Worm (Caenorhabditis elegans) whole organism, late embryonic: ENCODE results near the gene K07F5.8.

Experiments
- ama-1 ChIP-seq: fragments of 150-350 bp; optimal IDR thresholded peaks from 2 replicates; lab custom pipeline; 2014
- ceh-9 ChIP-seq: sonication (generic microtip); optimal IDR thresholded peaks from 2 replicates; lab custom pipeline; 2016; ENCODE audit warnings: mild to moderate bottlenecking, missing genetic modification characterization, inconsistent platforms, missing compliant biosample characterization
- dmd-4 ChIP-seq: sonication (generic microtip); optimal IDR thresholded peaks from 2 replicates; lab custom pipeline; 2016; ENCODE audit warnings: borderline replicate concordance, missing genetic modification characterization, missing compliant biosample characterization
- fkh-10 ChIP-seq: fragments of 150-350 bp; optimal IDR thresholded peaks from 2 replicates; lab custom pipeline; 2014; ENCODE audit warnings: missing biosample characterization, missing genetic modification reagents, missing genetic modification characterization
- hlh-8 ChIP-seq: sonication (generic microtip); optimal IDR thresholded peaks from 2 replicates; lab custom pipeline; 2016; ENCODE audit warnings: missing genotype, missing genetic modification characterization, missing compliant biosample characterization
- nhr-11 ChIP-seq: fragments of 150-350 bp; optimal IDR thresholded peaks from 2 replicates; lab custom pipeline; 2014; ENCODE audit warnings: missing biosample characterization, missing genetic modification characterization
- pag-3 ChIP-seq: sonication (generic microtip); optimal IDR thresholded peaks from 2 replicates; lab custom pipeline; 2016; ENCODE audit warnings: missing compliant biosample characterization, missing genetic modification characterization, borderline replicate concordance
- sox-4 ChIP-seq: sonication (generic microtip); optimal IDR thresholded peaks from 2 replicates; lab custom pipeline; 2017; ENCODE audit warnings: mild to moderate bottlenecking, missing genetic modification characterization, inconsistent platforms, missing compliant biosample characterization

- no peak for TF ChIP-seq ama-1 (lab: Kevin White, UChicago)
- no peak for TF ChIP-seq nhr-11 (tag; lab: Kevin White, UChicago)
- no peak for TF ChIP-seq sox-4
- no peak for TF ChIP-seq fkh-10 (GFP tag; lab: Kevin White, UChicago)
- TF ChIP-seq dmd-4 (tag; lab: Kevin White, UChicago) = no peak
- no peak for TF ChIP-seq pag-3 (tag; lab: Kevin White, UChicago)
- no peak for TF ChIP-seq hlh-8 (tag; lab: Kevin White, UChicago)
- no peak for TF ChIP-seq ceh-9 (tag; lab: Kevin White, UChicago)
Observed at ce11 chrIV:9815432-9815831, 34.1 kb downstream of the K07F5.8 start, which contains the start of gene egl-20.
